Worm (Caenorhabditis elegans) whole organism, L4 larva: ENCODE results near the gene F15A4.5.

Source experiments
- D1046.2 ChIP-seq: fragments of 200-800 bp; sonication (Bioruptor generic); IDR thresholded peaks from 2 replicates; pipeline ENCODE4 v1.3.6; 2022; ENCODE audit warnings: missing genetic modification characterization, missing compliant biosample characterization
- F37D6.2 ChIP-seq: sonication (generic microtip); optimal IDR thresholded peaks from 2 replicates; lab custom pipeline; 2016; ENCODE audit warnings: mild to moderate bottlenecking, missing genetic modification characterization, missing compliant biosample characterization
- Y48G9A.11 ChIP-seq: fragments of 200-800 bp; sonication (Bioruptor generic); IDR thresholded peaks from 2 replicates; pipeline ENCODE4 v1.3.6; 2022; ENCODE audit warnings: missing genetic modification reagents, missing genetic modification characterization, missing compliant biosample characterization
- aha-1 ChIP-seq: fragments of 150-350 bp; peaks from one replicate; lab custom pipeline; 2014; ENCODE audit warnings: missing biosample characterization, missing genetic modification characterization
- attf-4 ChIP-seq: sonication (generic microtip); optimal IDR thresholded peaks from 3 replicates; lab custom pipeline; 2017; ENCODE audit warnings: missing biosample characterization, missing genetic modification characterization
- ceh-28 ChIP-seq: fragments of 150-350 bp; optimal IDR thresholded peaks from 2 replicates; lab custom pipeline; 2014; ENCODE audit warnings: missing biosample characterization, missing genetic modification reagents, missing genetic modification characterization
- ceh-82 ChIP-seq: sonication (generic microtip); optimal IDR thresholded peaks from 2 replicates; lab custom pipeline; 2017; ENCODE audit warnings: missing biosample characterization, missing genetic modification characterization
- cey-2 ChIP-seq: sonication (generic microtip); optimal IDR thresholded peaks from 3 replicates; lab custom pipeline; 2017; ENCODE audit warnings: missing genetic modification characterization, mild to moderate bottlenecking, missing compliant biosample characterization, antibody characterized with exemption, borderline replicate concordance; ENCODE audit not compliant: insufficient read depth
- daf-12 ChIP-seq: fragments of 150-350 bp; optimal IDR thresholded peaks from 2 replicates; lab custom pipeline; 2014; ENCODE audit warnings: missing biosample characterization, missing genetic modification reagents, missing genetic modification characterization
- daf-16 ChIP-seq, 3 experiments: sonication (generic microtip); optimal IDR thresholded peaks; 2 replicates each; lab custom pipeline; 2016 to 2017; ENCODE audit warnings: missing genetic modification characterization in 3 of 3, missing genetic modification reagents in 3 of 3, mild to moderate bottlenecking in 2 of 3, missing compliant biosample characterization in 2 of 3, missing biosample characterization in 1 of 3, moderate library complexity in 1 of 3
- dmd-6 ChIP-seq: fragments of 200-800 bp; sonication (Bioruptor generic); IDR thresholded peaks from 2 replicates; pipeline ENCODE4 v1.3.6; 2022; ENCODE audit warnings: missing genetic modification reagents, missing genetic modification characterization, missing compliant biosample characterization
- dve-1 ChIP-seq: sonication (generic microtip); optimal IDR thresholded peaks from 2 replicates; lab custom pipeline; 2017; ENCODE audit warnings: antibody characterized with exemption, mild to moderate bottlenecking, missing genetic modification characterization, missing compliant biosample characterization; ENCODE audit not compliant: insufficient read depth
- gei-8 ChIP-seq: fragments of 200-800 bp; sonication (Bioruptor generic); optimal IDR thresholded peaks from 2 replicates; lab custom pipeline; 2018; ENCODE audit warnings: mild to moderate bottlenecking, missing genetic modification characterization, missing compliant biosample characterization
- hif-1 ChIP-seq, 2 experiments: sonication (generic microtip); optimal IDR thresholded peaks; 2 replicates each; lab custom pipeline; 2016 to 2017; ENCODE audit warnings: missing compliant biosample characterization in 2 of 2, missing genetic modification characterization in 2 of 2, missing genetic modification reagents in 2 of 2, missing genotype in 2 of 2, mild to moderate bottlenecking in 1 of 2
- hlh-11 ChIP-seq: fragments of 200-800 bp; sonication (Bioruptor generic); optimal IDR thresholded peaks from 2 replicates; lab custom pipeline; 2018; ENCODE audit warnings: mild to moderate bottlenecking, missing genetic modification characterization, missing compliant biosample characterization
- hlh-30 ChIP-seq: sonication (generic microtip); optimal IDR thresholded peaks from 2 replicates; lab custom pipeline; 2017; ENCODE audit warnings: antibody characterized with exemption, mild to moderate bottlenecking, missing genetic modification characterization, missing compliant biosample characterization; ENCODE audit not compliant: insufficient read depth
- hmg-1.1 ChIP-seq: fragments of 200-800 bp; sonication (Bioruptor generic); IDR thresholded peaks from 2 replicates; pipeline ENCODE4 v1.3.6; 2022; ENCODE audit warnings: missing genetic modification reagents, missing genetic modification characterization, missing compliant biosample characterization
- jun-1 ChIP-seq: fragments of 150-350 bp; optimal IDR thresholded peaks from 2 replicates; lab custom pipeline; 2014; ENCODE audit warnings: missing biosample characterization, missing genetic modification reagents, missing genetic modification characterization
- lin-1 ChIP-seq: fragments of 200-800 bp; sonication (Bioruptor generic); IDR thresholded peaks from 2 replicates; pipeline ENCODE4 v1.3.6; 2022; ENCODE audit warnings: missing genetic modification reagents, missing genetic modification characterization, missing compliant biosample characterization
- lin-15B ChIP-seq: fragments of 150-350 bp; sonication (generic microtip); optimal IDR thresholded peaks from 3 replicates; lab custom pipeline; 2014; ENCODE audit warnings: missing biosample characterization, missing genetic modification characterization
- lin-29 ChIP-seq: fragments of 200-800 bp; sonication (Bioruptor generic); IDR thresholded peaks from 2 replicates; pipeline ENCODE4 v1.3.6; 2022; ENCODE audit warnings: missing genetic modification reagents, missing genetic modification characterization, missing compliant biosample characterization
- madf-5 ChIP-seq, 2 experiments: fragments of 200-800 bp; sonication (Bioruptor generic); IDR thresholded peaks; 2 replicates each; pipeline ENCODE4 v1.3.6; 2022; ENCODE audit warnings: missing compliant biosample characterization in 2 of 2, missing genetic modification characterization in 2 of 2
- mdt-29 ChIP-seq: fragments of 200-800 bp; sonication (Bioruptor generic); IDR thresholded peaks from 2 replicates; pipeline ENCODE4 v1.3.6; 2022; ENCODE audit warnings: missing genetic modification reagents, missing genetic modification characterization, missing compliant biosample characterization
- mxl-3 ChIP-seq: fragments of 200-800 bp; sonication (Bioruptor generic); optimal IDR thresholded peaks from 2 replicates; lab custom pipeline; 2018; ENCODE audit warnings: mild to moderate bottlenecking, missing genetic modification characterization, missing compliant biosample characterization
- nhr-11 ChIP-seq: fragments of 150-350 bp; optimal IDR thresholded peaks from 2 replicates; lab custom pipeline; 2014; ENCODE audit warnings: missing biosample characterization, missing genetic modification characterization
- nhr-28 ChIP-seq: fragments of 150-350 bp; optimal IDR thresholded peaks from 2 replicates; lab custom pipeline; 2014; ENCODE audit warnings: missing biosample characterization, missing genetic modification characterization
- php-3 ChIP-seq: fragments of 200-800 bp; sonication (Bioruptor generic); IDR thresholded peaks from 2 replicates; pipeline ENCODE4 v1.3.6; 2022; ENCODE audit warnings: missing genetic modification reagents, missing genetic modification characterization, missing compliant biosample characterization
- pqm-1 ChIP-seq: sonication (generic microtip); optimal IDR thresholded peaks from 2 replicates; lab custom pipeline; 2017; ENCODE audit warnings: missing biosample characterization, missing genetic modification characterization
- sdz-12 ChIP-seq: fragments of 200-800 bp; sonication (Bioruptor generic); optimal IDR thresholded peaks from 2 replicates; lab custom pipeline; 2018; ENCODE audit warnings: mild to moderate bottlenecking, missing genetic modification characterization, missing compliant biosample characterization
- tag-97 ChIP-seq: fragments of 200-800 bp; sonication (Bioruptor generic); IDR thresholded peaks from 2 replicates; pipeline ENCODE4 v1.3.6; 2022; ENCODE audit warnings: missing genetic modification characterization, missing compliant biosample characterization
- tra-1 ChIP-seq: fragments of 200-800 bp; sonication (Bioruptor generic); IDR thresholded peaks from 2 replicates; pipeline ENCODE4 v1.3.6; 2022; ENCODE audit warnings: missing genetic modification reagents, missing genetic modification characterization, missing compliant biosample characterization
- unc-39 ChIP-seq: sonication (generic microtip); optimal IDR thresholded peaks from 2 replicates; lab custom pipeline; 2017; ENCODE audit warnings: missing biosample characterization, missing genetic modification characterization
- unc-62 ChIP-seq, 3 experiments: fragments of 150-350 bp in 1 of 3; sonication (generic microtip); optimal IDR thresholded peaks in 2 of 3; peaks in 1 of 3; 1 replicate in 1 of 3; 2 replicates in 2 of 3; lab custom pipeline; 2014 to 2017; ENCODE audit warnings: missing biosample characterization in 3 of 3, missing genetic modification characterization in 3 of 3, missing genetic modification reagents in 3 of 3, missing genotype in 1 of 3
- zfp-3 ChIP-seq: fragments of 200-800 bp; sonication (Bioruptor generic); conservative IDR thresholded peaks from 2 replicates; pipeline ENCODE4 v1.3.6; 2022; ENCODE audit warnings: missing genetic modification reagents, missing genetic modification characterization, missing compliant biosample characterization
- zip-2 ChIP-seq: fragments of 150-350 bp; optimal IDR thresholded peaks from 2 replicates; lab custom pipeline; 2014; ENCODE audit warnings: missing biosample characterization, missing genetic modification characterization
- ztf-7 ChIP-seq: fragments of 150-350 bp; optimal IDR thresholded peaks from 2 replicates; lab custom pipeline; 2014; ENCODE audit warnings: missing biosample characterization, missing genetic modification characterization

F15A4.5 gene

DNA sequence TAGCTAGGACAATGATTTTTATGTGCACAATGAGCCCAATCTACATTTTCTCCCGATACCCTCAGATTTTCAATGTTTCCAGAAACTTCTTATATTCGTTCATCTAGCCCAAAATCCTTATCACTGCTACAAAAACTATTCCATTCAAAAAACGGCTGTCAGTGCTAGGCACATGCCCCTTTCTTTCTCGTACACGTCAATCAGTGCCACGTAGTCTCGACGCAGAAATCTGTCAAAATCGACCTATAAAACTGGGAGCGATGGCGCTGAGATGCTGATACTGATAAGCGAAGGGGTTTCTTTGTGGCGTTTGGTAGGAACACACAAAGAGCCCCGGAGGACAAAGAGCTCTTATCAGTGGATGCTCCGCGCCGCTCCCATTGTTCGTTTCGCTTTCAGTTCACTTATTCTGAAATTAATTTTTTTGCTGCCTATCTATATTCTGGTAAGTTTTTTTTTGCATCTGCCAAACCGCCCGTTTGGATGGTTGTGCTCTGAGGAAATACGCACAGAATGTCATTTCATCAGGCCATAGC is 47.8 kb upstream of the F15A4.5 start, which contains the start of gene srh-70 (continued):
- no peak for TF ChIP-seq gei-8
- no peak for TF ChIP-seq sdz-12 (GFP tag; lab: Kevin White, UChicago)
- TF ChIP-seq hlh-30 (tag; lab: Kevin White, UChicago): peak; percentile 55
- TF ChIP-seq ztf-7: no peak
- no peak for TF ChIP-seq Y48G9A.11 (GFP tag; lab: Robert Waterston, UW)
- TF ChIP-seq ceh-82 (tag; lab: Kevin White, UChicago): no peak
- TF ChIP-seq aha-1 (tag; lab: Kevin White, UChicago): peak; percentile 74
- no peak for TF ChIP-seq mxl-3
- no peak for TF ChIP-seq lin-29 (GFP tag; lab: Robert Waterston, UW)
- peak; percentile 31 to 36 for TF ChIP-seq hif-1 (tag; optimal IDR thresholded peaks at IDR 0.05; lab: Kevin White, UChicago)
- TF ChIP-seq ceh-28 (tag; lab: Kevin White, UChicago): no peak
- no peak for TF ChIP-seq attf-4 (tag; lab: Kevin White, UChicago)
- 0 out of 2 replicates have a peak, but pooled peaks have one; percentile 20 for TF ChIP-seq zfp-3
- peak; percentile 2 for TF ChIP-seq jun-1 (tag; lab: Kevin White, UChicago)
- TF ChIP-seq unc-39 (tag; lab: Kevin White, UChicago): no peak
- TF ChIP-seq pqm-1 (tag; lab: Kevin White, UChicago): peak; percentile 94
- TF ChIP-seq tra-1 (GFP tag; lab: Robert Waterston, UW): peak; percentile 91

DNA sequence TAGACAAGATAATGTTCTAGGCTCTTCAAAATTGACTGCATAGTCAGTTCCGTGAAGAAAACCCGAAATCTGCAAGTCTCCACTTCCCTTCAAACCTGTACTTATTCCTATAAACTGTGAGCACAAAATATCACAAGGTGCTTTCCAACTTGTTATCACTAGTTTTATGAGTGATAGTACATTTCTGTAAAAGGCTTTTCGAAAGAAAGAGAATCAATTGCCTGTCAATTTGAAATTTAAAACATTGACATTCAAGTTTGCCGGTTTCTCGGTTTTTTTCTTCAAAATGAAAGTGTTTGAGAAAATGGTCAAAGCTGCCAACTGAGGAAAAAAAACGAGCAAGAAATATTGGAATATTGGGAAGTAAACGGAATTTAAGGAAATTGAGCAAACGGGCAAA is 47.0 kb upstream of the F15A4.5 start:
- TF ChIP-seq php-3 (GFP tag; lab: Robert Waterston, UW) (peak; percentile 38; the same call in 1 of the 2 replicates), hlh-11 (tag; lab: Kevin White, UChicago) (peak; percentile 22), dmd-6 (GFP tag; lab: Robert Waterston, UW) (peak; percentile 23; the same call in 1 of the 2 replicates), daf-16 (GFP tag; optimal IDR thresholded peaks at IDR 0.05; lab: Kevin White, UChicago) (no peak), daf-16 (tag; optimal IDR thresholded peaks at IDR 0.05; lab: Kevin White, UChicago) (peak; percentile 45), mdt-29 (0 out of 2 replicates have a peak, but pooled peaks have one; percentile 9), unc-62 (GFP tag; optimal IDR thresholded peaks at IDR 0.05 in 1 of 2; lab: Kevin White, UChicago) (peak in 1 of 2 experiments; percentile 47), unc-62 (tag; optimal IDR thresholded peaks at IDR 0.05; lab: Kevin White, UChicago) (no peak), nhr-11 (tag; lab: Kevin White, UChicago) (no peak), nhr-28 (tag; lab: Kevin White, UChicago) (peak; percentile 4), lin-29 (GFP tag; lab: Robert Waterston, UW) (no peak), zip-2 (tag; lab: Kevin White, UChicago) (no peak), dve-1 (tag; lab: Kevin White, UChicago) (peak; percentile 72)
- TF ChIP-seq, all 104 proteins: peak for 8

DNA sequence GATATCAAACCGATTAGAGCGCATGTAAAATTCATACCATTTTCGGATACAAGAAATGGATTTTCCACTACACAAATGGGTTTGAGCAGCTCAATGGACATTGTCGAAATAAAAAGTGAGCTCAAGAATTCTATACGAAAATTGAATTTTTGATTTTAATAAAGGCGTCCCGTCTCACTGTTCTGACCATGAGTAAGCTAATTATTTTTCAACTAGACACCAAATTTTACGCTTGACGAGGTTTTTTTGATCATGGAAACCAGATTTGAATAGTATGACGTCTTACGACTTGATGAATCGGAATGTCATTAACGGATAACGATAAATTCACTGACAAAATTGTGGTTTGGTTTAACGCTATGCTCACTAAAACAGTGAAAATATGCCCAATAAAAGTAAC is 45.3 kb upstream of the F15A4.5 start, which contains the start of gene srh-61:
Gene srh-61 (minus strand): TSS at position 101 of the 400 bp plus-strand sequence.
- TF ChIP-seq D1046.2 (GFP tag; lab: Robert Waterston, UW) (no peak), madf-5 (GFP tag; IDR thresholded peaks at IDR 0.05; lab: Robert Waterston, UW) (no peak), hmg-1.1 (GFP tag; lab: Robert Waterston, UW) (no peak), tag-97 (GFP tag; lab: Robert Waterston, UW) (no peak), lin-1 (GFP tag; lab: Robert Waterston, UW) (no peak), daf-12 (tag; lab: Kevin White, UChicago) (no peak), unc-62 (GFP tag; optimal IDR thresholded peaks at IDR 0.05 in 1 of 2; lab: Kevin White, UChicago) (peak in 1 of 2 experiments; percentile 49), unc-62 (tag; optimal IDR thresholded peaks at IDR 0.05; lab: Kevin White, UChicago) (no peak), zip-2 (tag; lab: Kevin White, UChicago) (no peak)

DNA sequence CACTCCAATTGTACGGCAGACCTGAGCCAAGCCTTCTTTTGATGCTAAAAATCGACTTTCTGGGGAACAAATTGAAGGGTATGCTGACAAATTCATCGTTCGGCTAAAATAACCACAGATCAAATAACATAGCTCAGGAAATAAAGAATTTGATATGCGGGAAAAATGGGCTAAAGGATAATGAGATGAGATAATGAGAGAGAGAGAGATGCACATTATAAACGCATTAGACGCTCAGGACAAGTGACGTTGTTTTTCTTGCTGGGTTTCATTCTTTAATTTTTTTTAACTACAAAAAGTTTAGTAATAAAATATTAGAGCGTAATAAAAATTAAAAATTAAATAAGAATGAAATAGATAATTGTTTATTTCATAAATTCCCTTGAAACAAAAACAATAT is 43.6 kb upstream of the F15A4.5 start, which contains the start of gene srh-69:
Gene srh-69 (minus strand): TSS at position 101 of the 400 bp plus-strand sequence.
- TF ChIP-seq cey-2 (tag; lab: Kevin White, UChicago) (no peak), mxl-3 (no peak), F37D6.2 (tag; lab: Kevin White, UChicago) (no peak), lin-15B (tag; lab: Kevin White, UChicago) (no peak)
- TF ChIP-seq, all 104 proteins: peak for 0
